Worm (Caenorhabditis elegans): Measurements from ENCODE around the gene clc-24.

Gene clc-24

DNA sequence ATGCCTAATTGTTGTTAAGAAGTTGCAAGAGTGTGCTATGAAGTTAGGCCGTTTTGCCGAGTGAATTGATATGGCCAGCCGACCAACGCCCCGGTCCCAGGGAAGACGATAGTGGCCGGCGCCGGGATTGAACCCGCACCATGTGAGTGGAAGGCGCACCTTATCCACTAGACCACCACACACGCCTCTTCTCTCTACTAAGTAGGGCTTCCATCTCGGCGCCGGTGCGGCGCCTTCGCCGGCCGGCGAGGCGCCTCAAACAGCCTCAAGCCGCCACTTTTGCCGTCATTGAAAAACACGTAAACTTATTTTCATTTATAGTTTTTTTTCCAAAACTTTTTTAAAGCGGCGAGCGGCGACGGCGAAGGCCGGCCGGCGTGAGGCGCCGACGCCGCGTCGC, 30.9 kb upstream of the clc-24 start:
- no peak for TF ChIP-seq T23F11.4 (GFP tag; optimal IDR thresholded peaks at IDR 0.05)
- no peak for TF ChIP-seq rnt-1 (tag; optimal IDR thresholded peaks at IDR 0.05)
- TF ChIP-seq mec-3 (tag; optimal IDR thresholded peaks at IDR 0.05; ENCODE audit: borderline replicate concordance), result no peak
- no peak for TF ChIP-seq syd-9 (tag; optimal IDR thresholded peaks at IDR 0.05)
- no peak for TF ChIP-seq ztf-16 (tag; optimal IDR thresholded peaks at IDR 0.05)
- no peak for TF ChIP-seq pha-4 (tag; optimal IDR thresholded peaks at IDR 0.05)
- TF ChIP-seq pag-3 (tag; optimal IDR thresholded peaks at IDR 0.05; ENCODE audit: borderline replicate concordance), result no peak
- no peak for TF ChIP-seq fkh-10 (GFP tag; optimal IDR thresholded peaks at IDR 0.05)
- TF ChIP-seq ahr-1 (tag; optimal IDR thresholded peaks at IDR 0.05), result no peak
- no peak for TF ChIP-seq ceh-9 (tag; optimal IDR thresholded peaks at IDR 0.05)
- TF ChIP-seq ceh-18 (tag; optimal IDR thresholded peaks at IDR 0.05), result no peak
- no peak for TF ChIP-seq tbx-2 (tag; optimal IDR thresholded peaks at IDR 0.05)
- no peak for TF ChIP-seq tbx-7 (tag; optimal IDR thresholded peaks at IDR 0.05)
- TF ChIP-seq eyg-1 (tag; optimal IDR thresholded peaks at IDR 0.05), result no peak
- no peak for TF ChIP-seq nhr-232 (tag; optimal IDR thresholded peaks at IDR 0.05)
- TF ChIP-seq ceh-34 (tag; optimal IDR thresholded peaks at IDR 0.05), result no peak
- no peak for TF ChIP-seq ceh-48 (tag; optimal IDR thresholded peaks at IDR 0.05)
- no peak for TF ChIP-seq ceh-24 (tag; optimal IDR thresholded peaks at IDR 0.05)
- no peak for TF ChIP-seq ceh-19 (GFP tag; optimal IDR thresholded peaks at IDR 0.05)
- TF ChIP-seq ets-4 (tag; optimal IDR thresholded peaks at IDR 0.05), result no peak

DNA sequence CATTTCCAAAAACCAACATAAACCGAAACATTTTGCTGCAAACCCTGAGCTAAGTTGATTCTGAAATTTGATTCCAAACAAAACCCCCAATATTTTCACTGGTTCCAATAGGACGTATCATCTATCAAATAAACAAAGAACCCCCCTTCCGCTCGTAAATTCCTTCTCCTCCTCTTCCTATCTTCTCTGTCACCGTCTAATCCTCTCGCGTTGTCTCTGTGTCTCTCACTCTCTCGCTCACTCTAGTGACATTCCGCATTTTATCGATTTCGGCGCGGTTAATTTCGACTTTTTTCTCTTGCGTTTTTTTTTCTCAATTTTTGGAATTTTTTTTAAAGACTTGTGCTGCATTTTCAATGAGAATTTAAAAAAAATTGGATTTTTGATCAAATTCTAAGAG, 27.9 kb upstream of the clc-24 start:
- TF ChIP-seq unc-42 (tag; optimal IDR thresholded peaks at IDR 0.05) (no peak), unc-55 (GFP tag; optimal IDR thresholded peaks at IDR 0.05) (peak; percentile 34), unc-86 (tag; optimal IDR thresholded peaks at IDR 0.05) (no peak), ceh-6 (GFP tag; optimal IDR thresholded peaks at IDR 0.05) (no peak), ceh-18 (tag; optimal IDR thresholded peaks at IDR 0.05) (peak; percentile 3), nfya-1 (tag; optimal IDR thresholded peaks at IDR 0.05) (peak; percentile 58), dve-1 (tag; optimal IDR thresholded peaks at IDR 0.05) (peak; percentile 27), hlh-8 (tag; optimal IDR thresholded peaks at IDR 0.05) (no peak), tbx-2 (tag; optimal IDR thresholded peaks at IDR 0.05) (peak; percentile 23), ceh-34 (tag; optimal IDR thresholded peaks at IDR 0.05) (peak; percentile 73), pha-2 (tag; optimal IDR thresholded peaks at IDR 0.05) (no peak), F13H6.1 (tag; optimal IDR thresholded peaks at IDR 0.05) (no peak), ceh-31 (tag; optimal IDR thresholded peaks at IDR 0.05) (peak; percentile 9), ceh-48 (tag; optimal IDR thresholded peaks at IDR 0.05) (peak; percentile 80)

DNA sequence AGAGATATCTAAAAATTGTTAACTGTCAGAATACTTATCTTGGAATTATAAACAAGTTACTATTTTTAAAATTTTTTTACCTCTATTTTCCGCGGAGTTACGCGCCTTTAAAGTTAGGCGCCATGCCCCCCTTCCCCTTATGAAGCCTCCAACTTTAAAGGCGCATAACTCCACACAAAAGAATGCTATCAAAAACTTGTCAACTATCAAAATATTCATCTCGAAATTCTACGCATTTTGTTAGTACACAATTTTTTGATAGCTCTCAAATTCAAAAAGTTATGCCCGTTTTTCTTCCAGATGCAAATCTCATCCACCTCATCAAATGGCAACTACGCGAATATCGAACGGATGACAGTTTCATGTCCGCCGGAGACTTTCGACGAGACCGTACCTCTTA, 26.9 kb upstream of the clc-24 start, which contains the start of gene tbc-10:
Gene tbc-10, plus strand, starts transcription at position 301 of the 400 bp plus-strand sequence.
- TF ChIP-seq Y22D7AL.16 (tag; optimal IDR thresholded peaks at IDR 0.05), result no peak
- no peak for TF ChIP-seq ceh-30 (tag; optimal IDR thresholded peaks at IDR 0.05)
- TF ChIP-seq ahr-1 (tag; optimal IDR thresholded peaks at IDR 0.05), result no peak
- no peak for TF ChIP-seq nfya-1 (tag; optimal IDR thresholded peaks at IDR 0.05)
- no peak for TF ChIP-seq ztf-16 (tag; optimal IDR thresholded peaks at IDR 0.05)
- no peak for TF ChIP-seq K02D7.2 (tag; optimal IDR thresholded peaks at IDR 0.05)

DNA sequence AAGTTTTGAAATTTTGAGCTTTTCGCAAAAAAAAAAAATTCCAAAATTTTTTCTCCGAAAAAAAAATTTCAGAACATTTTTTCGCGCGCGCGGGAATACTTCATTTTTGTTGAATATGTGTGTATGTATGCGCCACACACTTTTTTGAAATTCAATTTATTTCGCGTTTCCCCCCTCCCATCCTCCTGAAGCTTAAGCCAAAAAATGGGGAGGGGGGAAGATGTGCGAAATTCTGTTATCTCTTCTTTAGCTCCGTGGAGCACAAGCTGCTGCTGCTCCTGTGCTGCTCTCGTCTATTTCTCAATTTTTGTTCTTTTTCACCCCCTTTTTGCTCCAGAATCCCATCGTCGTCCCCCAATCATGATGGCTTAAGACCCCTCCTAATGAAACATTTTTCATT, 20.3 kb upstream of the clc-24 start:
- peak; percentile 96 for TF ChIP-seq unc-42 (tag; optimal IDR thresholded peaks at IDR 0.05)
- no peak for TF ChIP-seq dve-1 (tag; optimal IDR thresholded peaks at IDR 0.05)

DNA sequence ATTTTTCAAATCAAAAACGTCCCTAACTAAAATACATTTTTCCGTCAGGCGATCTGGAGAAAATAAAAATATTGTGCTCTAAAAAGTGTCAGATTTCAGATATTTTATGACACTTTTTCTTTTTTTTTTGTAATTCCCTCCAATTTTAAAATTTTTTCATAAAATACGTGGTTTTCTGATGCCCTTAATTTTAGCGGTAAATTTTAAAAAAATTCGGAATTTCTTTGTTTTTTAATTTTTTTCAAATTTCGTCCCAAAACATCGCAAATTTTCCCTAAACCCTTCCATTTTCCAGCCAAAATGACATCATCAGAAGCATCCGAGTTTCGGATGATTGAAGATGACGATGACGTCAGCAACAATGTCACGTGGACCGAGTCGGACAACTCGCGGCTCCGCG, 18.3 kb upstream of the clc-24 start, which contains the start of gene trp-2:
Gene trp-2, plus strand, starts transcription at position 301 of the 400 bp plus-strand sequence.
- no peak for TF ChIP-seq che-1 (tag; optimal IDR thresholded peaks at IDR 0.05)
- no peak for TF ChIP-seq ceh-6 (GFP tag; optimal IDR thresholded peaks at IDR 0.05)
- no peak for TF ChIP-seq ceh-22 (tag; optimal IDR thresholded peaks at IDR 0.05)
- TF ChIP-seq ceh-18 (tag; optimal IDR thresholded peaks at IDR 0.05), result no peak
- no peak for TF ChIP-seq rnt-1 (tag; optimal IDR thresholded peaks at IDR 0.05)
- no peak for TF ChIP-seq odd-2 (tag; optimal IDR thresholded peaks at IDR 0.05)
- TF ChIP-seq fkh-10 (GFP tag; optimal IDR thresholded peaks at IDR 0.05), result no peak
- no peak for TF ChIP-seq pha-2 (tag; optimal IDR thresholded peaks at IDR 0.05)
- TF ChIP-seq ceh-45 (GFP tag; IDR thresholded peaks at IDR 0.05), result no peak
- no peak for TF ChIP-seq ceh-31 (tag; optimal IDR thresholded peaks at IDR 0.05)
- TF ChIP-seq elt-4 (tag; optimal IDR thresholded peaks at IDR 0.05), result no peak
- no peak for TF ChIP-seq hlh-6 (tag; optimal IDR thresholded peaks at IDR 0.05)
- TF ChIP-seq ttx-3 (tag; optimal IDR thresholded peaks at IDR 0.05), result no peak
- no peak for TF ChIP-seq F13H6.1 (tag; optimal IDR thresholded peaks at IDR 0.05)
- TF ChIP-seq eyg-1 (tag; optimal IDR thresholded peaks at IDR 0.05), result no peak
- TF ChIP-seq fax-1 (tag; optimal IDR thresholded peaks at IDR 0.05), result no peak
- TF ChIP-seq ceh-9 (tag; optimal IDR thresholded peaks at IDR 0.05), result no peak

Measured in whole organism, late embryonic.